Worm (Caenorhabditis elegans) whole organism, late embryonic: ENCODE results near the gene T24C4.3.

Experiments
- C08G9.2 ChIP-seq: sonication (generic microtip); optimal IDR thresholded peaks from 2 replicates; lab custom pipeline; 2016; ENCODE audit warnings: mild to moderate bottlenecking, missing genetic modification characterization, moderate library complexity, missing compliant biosample characterization
- K02D7.2 ChIP-seq: sonication (generic microtip); optimal IDR thresholded peaks from 2 replicates; lab custom pipeline; 2017; ENCODE audit warnings: mild to moderate bottlenecking, missing genetic modification characterization, missing compliant biosample characterization
- K09A11.1 ChIP-seq: sonication (generic microtip); optimal IDR thresholded peaks from 2 replicates; lab custom pipeline; 2017; ENCODE audit warnings: antibody characterized with exemption, mild to moderate bottlenecking, missing genetic modification characterization, missing compliant biosample characterization; ENCODE audit not compliant: insufficient read depth
- ceh-14 ChIP-seq: sonication (generic microtip); optimal IDR thresholded peaks from 2 replicates; lab custom pipeline; 2016; ENCODE audit warnings: missing genotype, missing genetic modification characterization, missing compliant biosample characterization
- ceh-22 ChIP-seq: sonication (generic microtip); optimal IDR thresholded peaks from 2 replicates; lab custom pipeline; 2017; ENCODE audit warnings: missing biosample characterization, missing genetic modification characterization
- ceh-31 ChIP-seq: sonication (generic microtip); optimal IDR thresholded peaks from 2 replicates; lab custom pipeline; 2016; ENCODE audit warnings: missing genetic modification characterization, missing compliant biosample characterization
- ceh-45 ChIP-seq: fragments of 200-800 bp; sonication (Bioruptor generic); IDR thresholded peaks from 2 replicates; pipeline ENCODE4 v1.3.6; 2022; ENCODE audit warnings: missing genetic modification reagents, missing genetic modification characterization, missing compliant biosample characterization
- ceh-48 ChIP-seq: sonication (generic microtip); optimal IDR thresholded peaks from 2 replicates; lab custom pipeline; 2016; ENCODE audit warnings: missing genetic modification characterization, inconsistent platforms, missing compliant biosample characterization
- dmd-4 ChIP-seq: sonication (generic microtip); optimal IDR thresholded peaks from 2 replicates; lab custom pipeline; 2016; ENCODE audit warnings: borderline replicate concordance, missing genetic modification characterization, missing compliant biosample characterization
- dve-1 ChIP-seq: sonication (generic microtip); optimal IDR thresholded peaks from 2 replicates; lab custom pipeline; 2017; ENCODE audit warnings: antibody characterized with exemption, mild to moderate bottlenecking, missing genetic modification characterization, missing compliant biosample characterization
- elt-2 ChIP-seq: sonication (generic microtip); optimal IDR thresholded peaks from 2 replicates; lab custom pipeline; 2016; ENCODE audit warnings: missing genetic modification reagents, missing genetic modification characterization, missing compliant biosample characterization
- elt-4 ChIP-seq: sonication (generic microtip); optimal IDR thresholded peaks from 2 replicates; lab custom pipeline; 2016; ENCODE audit warnings: missing genetic modification characterization, missing compliant biosample characterization
- eyg-1 ChIP-seq: sonication (generic microtip); optimal IDR thresholded peaks from 2 replicates; lab custom pipeline; 2016; ENCODE audit warnings: missing genotype, missing genetic modification characterization, missing compliant biosample characterization
- fax-1 ChIP-seq: sonication (generic microtip); optimal IDR thresholded peaks from 2 replicates; lab custom pipeline; 2016; ENCODE audit warnings: missing genotype, missing genetic modification characterization, missing compliant biosample characterization
- fkh-10 ChIP-seq: fragments of 150-350 bp; optimal IDR thresholded peaks from 2 replicates; lab custom pipeline; 2014; ENCODE audit warnings: missing biosample characterization, missing genetic modification reagents, missing genetic modification characterization
- fkh-6 ChIP-seq: sonication (generic microtip); optimal IDR thresholded peaks from 2 replicates; lab custom pipeline; 2016; ENCODE audit warnings: missing genetic modification characterization, missing compliant biosample characterization
- gmeb-2 ChIP-seq: sonication (generic microtip); optimal IDR thresholded peaks from 2 replicates; lab custom pipeline; 2016; ENCODE audit warnings: missing genetic modification characterization, inconsistent platforms, missing compliant biosample characterization
- hlh-15 ChIP-seq: sonication (generic microtip); optimal IDR thresholded peaks from 2 replicates; lab custom pipeline; 2016; ENCODE audit warnings: missing genetic modification characterization, missing compliant biosample characterization
- hlh-6 ChIP-seq: sonication (generic microtip); optimal IDR thresholded peaks from 2 replicates; lab custom pipeline; 2016; ENCODE audit warnings: missing genotype, missing genetic modification characterization, missing compliant biosample characterization
- hlh-8 ChIP-seq: sonication (generic microtip); optimal IDR thresholded peaks from 2 replicates; lab custom pipeline; 2016; ENCODE audit warnings: missing genotype, missing genetic modification characterization, missing compliant biosample characterization
- lim-6 ChIP-seq: sonication (generic microtip); optimal IDR thresholded peaks from 2 replicates; lab custom pipeline; 2016; ENCODE audit warnings: missing genetic modification characterization, missing compliant biosample characterization
- mec-3 ChIP-seq: sonication (generic microtip); optimal IDR thresholded peaks from 2 replicates; lab custom pipeline; 2016; ENCODE audit warnings: borderline replicate concordance, missing genetic modification characterization, missing compliant biosample characterization
- nfya-1 ChIP-seq: sonication (generic microtip); optimal IDR thresholded peaks from 2 replicates; lab custom pipeline; 2017; ENCODE audit warnings: missing genetic modification characterization, mild to moderate bottlenecking, missing compliant biosample characterization, antibody characterized with exemption, moderate library complexity
- nhr-232 ChIP-seq: sonication (generic microtip); optimal IDR thresholded peaks from 2 replicates; lab custom pipeline; 2016; ENCODE audit warnings: missing genetic modification characterization, missing compliant biosample characterization
- odd-2 ChIP-seq: sonication (generic microtip); optimal IDR thresholded peaks from 2 replicates; lab custom pipeline; 2017; ENCODE audit warnings: antibody characterized with exemption, mild to moderate bottlenecking, missing genetic modification characterization, missing compliant biosample characterization
- pax-1 ChIP-seq: fragments of 150-350 bp; optimal IDR thresholded peaks from 2 replicates; lab custom pipeline; 2014; ENCODE audit warnings: missing biosample characterization, missing genetic modification characterization
- pha-4 ChIP-seq: fragments of 150-350 bp; optimal IDR thresholded peaks from 2 replicates; lab custom pipeline; 2018; ENCODE audit warnings: missing biosample characterization, missing genetic modification reagents, missing genetic modification characterization
- pqm-1 ChIP-seq: sonication (generic microtip); optimal IDR thresholded peaks from 2 replicates; lab custom pipeline; 2016; ENCODE audit warnings: missing genetic modification characterization, missing compliant biosample characterization
- ref-2 ChIP-seq: sonication (generic microtip); optimal IDR thresholded peaks from 2 replicates; lab custom pipeline; 2016; ENCODE audit warnings: missing genetic modification characterization, missing compliant biosample characterization
- sdc-2 ChIP-seq: sonication (generic microtip); optimal IDR thresholded peaks from 2 replicates; lab custom pipeline; 2016; ENCODE audit warnings: missing genotype, missing genetic modification characterization, missing compliant biosample characterization
- sox-4 ChIP-seq: sonication (generic microtip); optimal IDR thresholded peaks from 2 replicates; lab custom pipeline; 2017; ENCODE audit warnings: mild to moderate bottlenecking, missing genetic modification characterization, inconsistent platforms, missing compliant biosample characterization
- syd-9 ChIP-seq: sonication (generic microtip); optimal IDR thresholded peaks from 2 replicates; lab custom pipeline; 2016; ENCODE audit warnings: mild to moderate bottlenecking, missing genetic modification characterization, moderate library complexity, missing compliant biosample characterization
- tbx-7 ChIP-seq: sonication (generic microtip); optimal IDR thresholded peaks from 2 replicates; lab custom pipeline; 2016; ENCODE audit warnings: missing genotype, missing genetic modification characterization, missing compliant biosample characterization
- unc-3 ChIP-seq, 2 experiments: fragments of 200-800 bp in 1 of 2; sonication (Bioruptor generic) in 1 of 2; sonication (generic microtip) in 1 of 2; conservative IDR thresholded peaks in 1 of 2; optimal IDR thresholded peaks in 1 of 2; 2 replicates each; pipeline versions ENCODE4 v1.3.6 to Lab custom; 2016 to 2022; ENCODE audit warnings: missing compliant biosample characterization in 2 of 2, missing genetic modification characterization in 2 of 2, missing genetic modification reagents in 1 of 2
- unc-86 ChIP-seq: sonication (generic microtip); optimal IDR thresholded peaks from 2 replicates; lab custom pipeline; 2016; ENCODE audit warnings: missing genetic modification characterization, missing compliant biosample characterization
- zip-5 ChIP-seq: sonication (generic microtip); optimal IDR thresholded peaks from 2 replicates; lab custom pipeline; 2016; ENCODE audit warnings: missing genetic modification characterization, missing compliant biosample characterization

T24C4.3 gene

DNA sequence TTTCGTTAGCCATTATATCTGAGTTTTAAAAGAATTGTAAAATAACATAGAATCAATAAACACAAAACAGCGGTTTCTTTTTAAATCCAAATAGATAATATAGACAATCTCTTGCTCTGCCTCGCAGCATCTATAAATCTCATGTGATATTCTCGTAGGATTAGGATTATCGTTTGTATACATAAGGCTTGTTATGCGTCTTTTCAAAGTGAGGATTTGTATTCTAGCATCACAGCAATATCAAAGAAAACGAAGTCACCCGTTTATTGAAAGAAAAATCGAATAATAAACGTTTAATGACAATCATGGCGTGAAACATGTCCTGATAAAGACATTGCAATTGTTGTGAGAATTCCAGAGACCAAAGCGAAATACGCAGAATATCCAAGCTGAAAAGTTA lies at the start of gene T24C4.3, which contains the start of gene clc-20:
TSS of gene T24C4.3 (minus strand) at position 101 of the 400 bp plus-strand sequence.
TSS of gene clc-20 (plus strand) at position 211 of the 400 bp plus-strand sequence.
- no peak for TF ChIP-seq pax-1 (tag; lab: Kevin White, UChicago)
- no peak for TF ChIP-seq ceh-45 (GFP tag; lab: Robert Waterston, UW)
- TF ChIP-seq dmd-4 (tag; lab: Kevin White, UChicago) = no peak
- TF ChIP-seq unc-86 (tag; lab: Kevin White, UChicago) = no peak
- no peak for TF ChIP-seq ceh-31 (tag; lab: Kevin White, UChicago)
- no peak for TF ChIP-seq zip-5 (tag; lab: Kevin White, UChicago)
- TF ChIP-seq tbx-7 = no peak
- no peak for TF ChIP-seq elt-2 (tag; lab: Kevin White, UChicago)
- no peak for TF ChIP-seq K09A11.1
- TF ChIP-seq fkh-6 (tag; lab: Kevin White, UChicago) = no peak

- no peak for TF ChIP-seq lim-6 (tag; lab: Kevin White, UChicago)
- no peak for TF ChIP-seq unc-86 (tag; lab: Kevin White, UChicago)
- TF ChIP-seq K02D7.2 = no peak
- no peak for TF ChIP-seq sdc-2 (tag; lab: Kevin White, UChicago)
- no peak for TF ChIP-seq pha-4 (tag; lab: Kevin White, UChicago)
- no peak for TF ChIP-seq odd-2 (tag; lab: Kevin White, UChicago)
These were observed 47.0 kb upstream of the T24C4.3 start, which contains the start of gene F23H11.7 for ce11 chrIII:919322-919721. F23H11.7 (minus strand) TSS chrIII:919422.

DNA sequence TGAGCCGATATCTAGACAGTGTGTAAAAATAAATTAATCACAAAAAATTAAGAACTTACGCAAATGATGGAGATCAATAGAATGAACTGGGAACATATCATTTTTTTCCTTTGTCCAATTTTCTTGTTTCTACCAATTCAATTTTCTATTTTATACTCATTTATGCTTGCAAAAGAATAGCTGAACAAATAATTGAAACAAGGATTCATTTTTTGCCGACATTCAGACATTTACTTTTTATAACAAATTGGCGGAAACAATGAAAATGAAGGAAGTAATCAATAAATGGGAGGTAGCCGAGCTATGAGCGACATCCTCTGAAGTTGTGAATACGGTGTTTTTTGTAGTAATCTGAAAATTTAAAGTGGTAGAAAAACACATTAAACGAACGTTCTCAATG lies 44.6 kb upstream of the T24C4.3 start, which contains the start of gene idpp-13:
TSS of gene idpp-13 (minus strand) at position 101 of the 400 bp plus-strand sequence.
- TF ChIP-seq syd-9 (tag; lab: Kevin White, UChicago) (no peak), C08G9.2 (no peak), pax-1 (tag; lab: Kevin White, UChicago) (no peak), sox-4 (tag; lab: Kevin White, UChicago) (no peak), eyg-1 (tag; lab: Kevin White, UChicago) (no peak), nhr-232 (tag; lab: Kevin White, UChicago) (no peak), elt-2 (tag; lab: Kevin White, UChicago) (no peak), unc-3 (GFP tag; conservative IDR thresholded peaks at IDR 0.05; lab: Robert Waterston, UW) (no peak), unc-3 (tag; optimal IDR thresholded peaks at IDR 0.05; lab: Kevin White, UChicago) (no peak), mec-3 (no peak), elt-4 (tag; lab: Kevin White, UChicago) (no peak), fkh-10 (GFP tag; lab: Kevin White, UChicago) (no peak), odd-2 (tag; lab: Kevin White, UChicago) (no peak), dve-1 (tag; lab: Kevin White, UChicago) (no peak)

- TF ChIP-seq elt-4 (tag; lab: Kevin White, UChicago) (no peak), nfya-1 (tag; lab: Kevin White, UChicago) (no peak), pha-4 (tag; lab: Kevin White, UChicago) (no peak), ref-2 (tag; lab: Kevin White, UChicago) (no peak), ceh-48 (tag; lab: Kevin White, UChicago) (peak; percentile 57), dmd-4 (tag; lab: Kevin White, UChicago) (no peak), hlh-6 (tag; lab: Kevin White, UChicago) (no peak), ceh-14 (tag; lab: Kevin White, UChicago) (no peak)
These were observed 38.5 kb upstream of the T24C4.3 start, which contains the start of the genes F23H11.5 and bra-2 for ce11 chrIII:910540-911311. F23H11.5 (minus strand) TSS chrIII:910590. bra-2 (plus strand) TSS chrIII:911261.

ce11 chrIII:909540-909939 lies 37.3 kb upstream of the T24C4.3 start, which contains the start of gene crls-1:
crls-1 (minus strand) TSS chrIII:909902.
- TF ChIP-seq fax-1 (no peak), nhr-232 (tag; lab: Kevin White, UChicago) (no peak), pqm-1 (tag; lab: Kevin White, UChicago) (no peak), C08G9.2 (no peak), hlh-8 (no peak), zip-5 (tag; lab: Kevin White, UChicago) (no peak), ceh-22 (tag; lab: Kevin White, UChicago) (no peak), unc-86 (tag; lab: Kevin White, UChicago) (no peak), hlh-15 (tag; lab: Kevin White, UChicago) (no peak), lim-6 (tag; lab: Kevin White, UChicago) (no peak), gmeb-2 (no peak), K02D7.2 (no peak), nfya-1 (tag; lab: Kevin White, UChicago) (no peak), hlh-6 (tag; lab: Kevin White, UChicago) (no peak)
